Fruit fly (Drosophila melanogaster) whole organism, embryonic: Measurements from ENCODE around the gene mnd.

Experiments
- Antp ChIP-seq: fragments of 200-800 bp; sonication (Bioruptor generic); optimal IDR thresholded peaks from 3 replicates; lab custom pipeline; 2016; ENCODE audit warnings: missing biosample characterization, missing genetic modification characterization
- CG10267 ChIP-seq: fragments of 200-800 bp; sonication (Bioruptor generic); optimal IDR thresholded peaks from 2 replicates; lab custom pipeline; 2018; ENCODE audit warnings: missing biosample characterization, mild to moderate bottlenecking, missing genetic modification characterization, moderate library complexity
- CG11695 ChIP-seq: fragments of 200-800 bp; sonication (Bioruptor generic); IDR thresholded peaks from 3 replicates; pipeline ENCODE4 v1.3.6; 2022; ENCODE audit warnings: missing biosample characterization, missing genetic modification characterization
- CG12155 ChIP-seq: fragments of 200-800 bp; sonication (Bioruptor generic); optimal IDR thresholded peaks from 3 replicates; lab custom pipeline; 2016; ENCODE audit warnings: missing biosample characterization, missing genetic modification characterization
- CG12299 ChIP-seq: fragments of 200-800 bp; sonication (Bioruptor generic); optimal IDR thresholded peaks from 2 replicates; lab custom pipeline; 2018; ENCODE audit warnings: missing biosample characterization, mild to moderate bottlenecking, missing genetic modification characterization
- CG1233 ChIP-seq: fragments of 200-800 bp; sonication (Bioruptor generic); optimal IDR thresholded peaks from 4 replicates; lab custom pipeline; 2018; ENCODE audit warnings: missing biosample characterization, mild to moderate bottlenecking, missing genetic modification characterization
- CG12942 ChIP-seq: fragments of 200-800 bp; sonication (Bioruptor generic); optimal IDR thresholded peaks from 3 replicates; lab custom pipeline; 2016; ENCODE audit warnings: missing biosample characterization, missing genetic modification characterization
- CG13123 ChIP-seq: fragments of 200-800 bp; sonication (Bioruptor generic); optimal IDR thresholded peaks from 2 replicates; lab custom pipeline; 2016; ENCODE audit warnings: missing biosample characterization, missing genetic modification characterization
- CG13296 ChIP-seq: fragments of 200-800 bp; sonication (Bioruptor generic); optimal IDR thresholded peaks from 3 replicates; lab custom pipeline; 2018; ENCODE audit warnings: missing biosample characterization, mild to moderate bottlenecking, missing genetic modification characterization
- CG13424 ChIP-seq: fragments of 200-800 bp; sonication (Bioruptor generic); optimal IDR thresholded peaks from 2 replicates; lab custom pipeline; 2019; ENCODE audit warnings: missing biosample characterization, mild to moderate bottlenecking, missing genetic modification characterization, moderate library complexity
- CG13624 ChIP-seq: fragments of 200-800 bp; sonication (Bioruptor generic); optimal IDR thresholded peaks from 2 replicates; lab custom pipeline; 2016; ENCODE audit warnings: missing biosample characterization, missing genetic modification characterization
- CG15073 ChIP-seq: fragments of 200-800 bp; sonication (Bioruptor generic); optimal IDR thresholded peaks from 2 replicates; lab custom pipeline; 2016; ENCODE audit warnings: missing biosample characterization, missing genetic modification characterization
- CG1602 ChIP-seq: fragments of 200-800 bp; sonication (Bioruptor generic); optimal IDR thresholded peaks from 3 replicates; lab custom pipeline; 2016; ENCODE audit warnings: missing biosample characterization, missing genetic modification characterization
- CG17912 ChIP-seq: fragments of 200-800 bp; sonication (Bioruptor generic); optimal IDR thresholded peaks from 2 replicates; lab custom pipeline; 2018; ENCODE audit warnings: missing biosample characterization, mild to moderate bottlenecking, missing genetic modification characterization
- CG18619 ChIP-seq: fragments of 200-800 bp; sonication (Bioruptor generic); optimal IDR thresholded peaks from 3 replicates; lab custom pipeline; 2017; ENCODE audit warnings: missing biosample characterization, mild to moderate bottlenecking, missing genetic modification characterization
- CG2116 ChIP-seq: fragments of 200-800 bp; sonication (Bioruptor generic); optimal IDR thresholded peaks from 3 replicates; lab custom pipeline; 2018; ENCODE audit warnings: missing biosample characterization, mild to moderate bottlenecking, missing genetic modification characterization
- CG34422 ChIP-seq: fragments of 200-800 bp; sonication (Bioruptor generic); IDR thresholded peaks from 3 replicates; pipeline ENCODE4 v1.3.6; 2022; ENCODE audit warnings: missing biosample characterization, missing genetic modification characterization
- CG6654 ChIP-seq: fragments of 200-800 bp; sonication (Bioruptor generic); optimal IDR thresholded peaks from 2 replicates; lab custom pipeline; 2017; ENCODE audit warnings: missing biosample characterization, mild to moderate bottlenecking, missing genetic modification characterization
- CG7357 ChIP-seq: fragments of 200-800 bp; sonication (Bioruptor generic); IDR thresholded peaks from 3 replicates; pipeline ENCODE4 v1.3.6; 2022; ENCODE audit warnings: missing biosample characterization, missing genetic modification characterization
- CG7786 ChIP-seq: fragments of 200-800 bp; sonication (Bioruptor generic); optimal IDR thresholded peaks from 2 replicates; lab custom pipeline; 2016; ENCODE audit warnings: missing biosample characterization, missing genetic modification characterization
- CG8765 ChIP-seq: fragments of 200-800 bp; sonication (Bioruptor generic); IDR thresholded peaks from 2 replicates; pipeline ENCODE4 v1.3.6; 2022; ENCODE audit warnings: missing biosample characterization, missing genetic modification characterization
- CG9215 ChIP-seq: fragments of 200-800 bp; sonication (Bioruptor generic); IDR thresholded peaks from 2 replicates; pipeline ENCODE4 v1.3.6; 2022; ENCODE audit warnings: missing biosample characterization, missing genetic modification characterization
- Doc3 ChIP-seq: fragments of 200-800 bp; sonication (Bioruptor generic); IDR thresholded peaks from 3 replicates; pipeline ENCODE4 v1.3.6; 2022; ENCODE audit warnings: missing biosample characterization, missing genetic modification characterization; ENCODE audit not compliant: partially characterized antibody
- E2f1 ChIP-seq: fragments of 200-800 bp; sonication (Bioruptor generic); IDR thresholded peaks from 2 replicates; pipeline ENCODE4 v1.3.6; 2022; ENCODE audit warnings: missing biosample characterization, missing genetic modification characterization
- Fer1 ChIP-seq: fragments of 200-800 bp; sonication (Bioruptor generic); optimal IDR thresholded peaks from 2 replicates; lab custom pipeline; 2017; ENCODE audit warnings: missing biosample characterization, mild to moderate bottlenecking, missing genetic modification characterization
- H15 ChIP-seq: fragments of 200-800 bp; sonication (Bioruptor generic); IDR thresholded peaks from 3 replicates; pipeline ENCODE4 v1.3.6; 2022; ENCODE audit warnings: missing biosample characterization, missing genetic modification characterization
- HLH4C ChIP-seq: fragments of 200-800 bp; sonication (Bioruptor generic); IDR thresholded peaks from 3 replicates; pipeline ENCODE4 v1.3.6; 2022; ENCODE audit warnings: missing biosample characterization, missing genetic modification characterization; ENCODE audit not compliant: partially characterized antibody
- Hmr ChIP-seq: fragments of 200-800 bp; sonication (Bioruptor generic); optimal IDR thresholded peaks from 3 replicates; lab custom pipeline; 2017; ENCODE audit warnings: mild to moderate bottlenecking, missing biosample characterization, missing genetic modification reagents, missing genetic modification characterization
- Lim3 ChIP-seq: fragments of 200-800 bp; sonication (Bioruptor generic); IDR thresholded peaks from 2 replicates; pipeline ENCODE4 v1.3.6; 2022; ENCODE audit warnings: missing biosample characterization, missing genetic modification characterization
- NC2α ChIP-seq: fragments of 200-800 bp; sonication (Bioruptor generic); optimal IDR thresholded peaks from 2 replicates; lab custom pipeline; 2016; ENCODE audit warnings: missing biosample characterization, missing genetic modification characterization
- Oli ChIP-seq: fragments of 200-800 bp; sonication (Bioruptor generic); optimal IDR thresholded peaks from 2 replicates; lab custom pipeline; 2018; ENCODE audit warnings: missing biosample characterization, mild to moderate bottlenecking, missing genetic modification characterization, moderate library complexity
- Poxn ChIP-seq: fragments of 200-800 bp; sonication (Bioruptor generic); IDR thresholded peaks from 2 replicates; pipeline ENCODE4 v1.3.6; 2022; ENCODE audit warnings: missing biosample characterization, missing genetic modification characterization
- Side ChIP-seq: fragments of 200-800 bp; sonication (Bioruptor generic); optimal IDR thresholded peaks from 2 replicates; lab custom pipeline; 2016; ENCODE audit warnings: missing biosample characterization, missing genetic modification characterization
- Sry-δ ChIP-seq: fragments of 200-800 bp; sonication (Bioruptor generic); optimal IDR thresholded peaks from 2 replicates; lab custom pipeline; 2016; ENCODE audit warnings: missing biosample characterization, missing genetic modification characterization
- chm ChIP-seq: fragments of 200-800 bp; sonication (Bioruptor generic); IDR thresholded peaks from 2 replicates; pipeline ENCODE4 v1.3.6; 2022; ENCODE audit warnings: missing biosample characterization, missing genetic modification characterization
- ci ChIP-seq: fragments of 200-800 bp; sonication (Bioruptor generic); IDR thresholded peaks from 3 replicates; pipeline ENCODE4 v1.3.6; 2022; ENCODE audit warnings: missing biosample characterization, missing genetic modification characterization
- dm ChIP-seq: fragments of 200-800 bp; sonication (Bioruptor generic); optimal IDR thresholded peaks from 3 replicates; lab custom pipeline; 2016; ENCODE audit warnings: missing biosample characterization, missing genetic modification characterization
- dmrt99B ChIP-seq: fragments of 200-800 bp; sonication (Bioruptor generic); optimal IDR thresholded peaks from 2 replicates; lab custom pipeline; 2018; ENCODE audit warnings: missing biosample characterization, mild to moderate bottlenecking, missing genetic modification characterization, moderate library complexity
- gcm2 ChIP-seq: fragments of 200-800 bp; sonication (Bioruptor generic); optimal IDR thresholded peaks from 2 replicates; lab custom pipeline; 2016; ENCODE audit warnings: missing biosample characterization, missing genetic modification characterization
- gem ChIP-seq: fragments of 200-800 bp; sonication (Bioruptor generic); optimal IDR thresholded peaks from 2 replicates; lab custom pipeline; 2019; ENCODE audit warnings: missing biosample characterization, mild to moderate bottlenecking, missing genetic modification characterization, moderate library complexity
- her ChIP-seq: fragments of 200-800 bp; sonication (Bioruptor generic); optimal IDR thresholded peaks from 2 replicates; lab custom pipeline; 2016; ENCODE audit warnings: missing biosample characterization, missing genetic modification characterization
- hth ChIP-seq: fragments of >200 bp; optimal IDR thresholded peaks from 2 replicates; lab custom pipeline; 2017; ENCODE audit warnings: inconsistent platforms
- jing ChIP-seq: fragments of 200-800 bp; sonication (Bioruptor generic); optimal IDR thresholded peaks from 2 replicates; lab custom pipeline; 2018; ENCODE audit warnings: missing biosample characterization, mild to moderate bottlenecking, missing genetic modification characterization
- kni ChIP-seq: fragments of 200-800 bp; sonication (Bioruptor generic); optimal IDR thresholded peaks from 3 replicates; lab custom pipeline; 2017; ENCODE audit warnings: mild to moderate bottlenecking, missing biosample characterization, missing genetic modification reagents, missing genetic modification characterization
- nerfin-2 ChIP-seq: fragments of 200-800 bp; sonication (Bioruptor generic); IDR thresholded peaks from 2 replicates; pipeline ENCODE4 v1.3.6; 2022; ENCODE audit warnings: missing biosample characterization, missing genetic modification characterization; ENCODE audit not compliant: partially characterized antibody
- pfk ChIP-seq: fragments of 200-800 bp; sonication (Bioruptor generic); optimal IDR thresholded peaks from 2 replicates; lab custom pipeline; 2018; ENCODE audit warnings: missing biosample characterization, mild to moderate bottlenecking, missing genetic modification characterization, moderate library complexity
- pnt ChIP-seq: fragments of 200-800 bp; sonication (Bioruptor generic); optimal IDR thresholded peaks from 3 replicates; lab custom pipeline; 2016; ENCODE audit warnings: missing biosample characterization, missing genetic modification characterization
- tap ChIP-seq: fragments of 200-800 bp; optimal IDR thresholded peaks from 3 replicates; lab custom pipeline; 2019; ENCODE audit warnings: missing biosample characterization, mild to moderate bottlenecking, missing genetic modification characterization, moderate library complexity
- tgo ChIP-seq: fragments of 200-800 bp; sonication (Bioruptor generic); IDR thresholded peaks from 3 replicates; pipeline ENCODE4 v1.3.6; 2022; ENCODE audit warnings: missing biosample characterization, missing genetic modification characterization
- tin ChIP-seq: fragments of 200-800 bp; sonication (Bioruptor generic); optimal IDR thresholded peaks from 3 replicates; lab custom pipeline; 2016; ENCODE audit warnings: missing biosample characterization, missing genetic modification characterization
- yki ChIP-seq: fragments of >200 bp; optimal IDR thresholded peaks from 3 replicates; lab custom pipeline; 2018
- zfh2 ChIP-seq: fragments of 200-800 bp; sonication (Bioruptor generic); optimal IDR thresholded peaks from 2 replicates; lab custom pipeline; 2016; ENCODE audit warnings: missing biosample characterization, missing genetic modification characterization

Gene mnd

dm6 chr3L:14956288-14957032, 28.4 kb upstream of the mnd start (continued):
- TF ChIP-seq nerfin-2 (GFP tag; lab: Robert Waterston, UW) (no peak), CG6654 (GFP tag; lab: Kevin White, UChicago) (no peak), CG13424 (tag; lab: Kevin White, UChicago) (no peak), pfk (GFP tag; lab: Kevin White, UChicago) (peak; percentile 9), tgo (GFP tag; lab: Robert Waterston, UW) (no peak), CG34422 (GFP tag; lab: Robert Waterston, UW) (no peak), CG13624 (GFP tag; lab: Kevin White, UChicago) (no peak), CG17912 (GFP tag; lab: Kevin White, UChicago) (no peak), CG13123 (GFP tag; lab: Kevin White, UChicago) (peak; percentile 29), tap (tag; lab: Kevin White, UChicago) (no peak), CG12942 (peak; percentile 7), CG2116 (peak; percentile 51), kni (peak; percentile 52), CG11695 (GFP tag; lab: Robert Waterston, UW) (no peak), Lim3 (no peak), CG18619 (GFP tag; lab: Kevin White, UChicago) (peak; percentile 16), gem (tag; lab: Kevin White, UChicago) (peak; percentile 46), jing (no peak), CG9215 (GFP tag; lab: Robert Waterston, UW) (no peak), CG7357 (GFP tag; lab: Robert Waterston, UW) (no peak), pnt (GFP tag; lab: Kevin White, UChicago) (no peak), CG10267 (tag; lab: Kevin White, UChicago) (peak; percentile 50), CG7786 (GFP tag; lab: Kevin White, UChicago) (no peak), Hmr (GFP tag; lab: Kevin White, UChicago) (no peak), CG12155 (no peak), dmrt99B (tag; lab: Kevin White, UChicago) (no peak), CG13296 (GFP tag; lab: Kevin White, UChicago) (no peak), zfh2 (GFP tag; lab: Kevin White, UChicago) (no peak), yki (lab: Kevin White, UChicago) (no peak), CG1233 (GFP tag; lab: Kevin White, UChicago) (peak; percentile 79), CG8765 (no peak), chm (GFP tag; lab: Robert Waterston, UW) (no peak), Oli (no peak), Doc3 (GFP tag; lab: Robert Waterston, UW) (no peak), Fer1 (GFP tag; lab: Kevin White, UChicago) (no peak), hth (no peak), gcm2 (GFP tag; lab: Kevin White, UChicago) (no peak), CG12299 (tag; lab: Kevin White, UChicago) (no peak), HLH4C (no peak), Sry-δ (GFP tag; lab: Kevin White, UChicago) (no peak), CG1602 (GFP tag; lab: Kevin White, UChicago) (peak; percentile 39), H15 (GFP tag; lab: Robert Waterston, UW) (no peak), NC2α (GFP tag; lab: Kevin White, UChicago) (peak; percentile 14), her (no peak), CG15073 (GFP tag; lab: Kevin White, UChicago) (no peak), Side (GFP tag; lab: Kevin White, UChicago) (peak; percentile 59), E2f1 (GFP tag; lab: Robert Waterston, UW) (no peak), Poxn (GFP tag; lab: Robert Waterston, UW) (no peak), tin (no peak), Antp (GFP tag; lab: Kevin White, UChicago) (no peak), dm (GFP tag; lab: Kevin White, UChicago) (no peak), ci (GFP tag; lab: Robert Waterston, UW) (no peak)
